Worm (Caenorhabditis elegans) whole organism, L4 larva: ENCODE data around the gene rpb-2.

ENCODE experiments used
- aha-1 ChIP-seq: fragments of 150-350 bp; peaks from one replicate; lab custom pipeline; 2014; ENCODE audit warnings: missing biosample characterization, missing genetic modification characterization
- ama-1 ChIP-seq: fragments of 150-350 bp; optimal IDR thresholded peaks from 2 replicates; lab custom pipeline; 2014; ENCODE audit warnings: inconsistent platforms, mixed read lengths
- dpl-1 ChIP-seq: fragments of 150-350 bp; optimal IDR thresholded peaks from 2 replicates; lab custom pipeline; 2014; ENCODE audit warnings: missing biosample characterization, missing genetic modification reagents, missing genetic modification characterization
- egl-27 ChIP-seq: sonication (generic microtip); optimal IDR thresholded peaks from 3 replicates; lab custom pipeline; 2017; ENCODE audit warnings: missing biosample characterization, missing genetic modification reagents, missing genetic modification characterization
- fkh-10 ChIP-seq: fragments of 150-350 bp; optimal IDR thresholded peaks from 2 replicates; lab custom pipeline; 2014; ENCODE audit warnings: missing biosample characterization, missing genetic modification reagents, missing genetic modification characterization
- nhr-237 ChIP-seq: sonication (generic microtip); optimal IDR thresholded peaks from 2 replicates; lab custom pipeline; 2017; ENCODE audit warnings: missing biosample characterization, missing genetic modification characterization
- nhr-42 ChIP-seq: fragments of 200-800 bp; sonication (Bioruptor generic); IDR thresholded peaks from 2 replicates; pipeline ENCODE4 v1.3.6; 2022; ENCODE audit warnings: missing genetic modification characterization, missing compliant biosample characterization
- nhr-76 ChIP-seq: fragments of 150-350 bp; optimal IDR thresholded peaks from 2 replicates; lab custom pipeline; 2014; ENCODE audit warnings: missing biosample characterization, missing genetic modification characterization
- pqm-1 ChIP-seq: sonication (generic microtip); optimal IDR thresholded peaks from 2 replicates; lab custom pipeline; 2017; ENCODE audit warnings: missing biosample characterization, missing genetic modification characterization
- skn-1 ChIP-seq: fragments of 150-350 bp; optimal IDR thresholded peaks from 2 replicates; lab custom pipeline; 2014; ENCODE audit warnings: missing biosample characterization, missing genetic modification characterization
- unc-39 ChIP-seq: sonication (generic microtip); optimal IDR thresholded peaks from 2 replicates; lab custom pipeline; 2017; ENCODE audit warnings: missing biosample characterization, missing genetic modification characterization
- unc-62 ChIP-seq, 3 experiments: fragments of 150-350 bp in 1 of 3; sonication (generic microtip); optimal IDR thresholded peaks in 2 of 3; peaks in 1 of 3; 1 replicate in 1 of 3; 2 replicates in 2 of 3; lab custom pipeline; 2014 to 2017; ENCODE audit warnings: missing biosample characterization in 3 of 3, missing genetic modification characterization in 3 of 3, missing genetic modification reagents in 3 of 3, missing genotype in 1 of 3
- zag-1 ChIP-seq: fragments of 150-350 bp; optimal IDR thresholded peaks from 2 replicates; lab custom pipeline; 2014; ENCODE audit warnings: missing biosample characterization, missing genetic modification characterization
- ztf-7 ChIP-seq: fragments of 150-350 bp; optimal IDR thresholded peaks from 2 replicates; lab custom pipeline; 2014; ENCODE audit warnings: missing biosample characterization, missing genetic modification characterization

ce11 chrIII:4956566-4956965 is 17.2 kb downstream of the rpb-2 start, which contains the start of gene C26E6.1:
- TF ChIP-seq unc-62 (GFP tag; optimal IDR thresholded peaks at IDR 0.05 in 1 of 2; lab: Kevin White, UChicago) (peak in 1 of 2 experiments; percentile 25), unc-62 (tag; optimal IDR thresholded peaks at IDR 0.05; lab: Kevin White, UChicago) (no peak), nhr-42 (no peak), pqm-1 (tag; lab: Kevin White, UChicago) (no peak), dpl-1 (GFP tag; lab: Kevin White, UChicago) (no peak), nhr-237 (tag; lab: Kevin White, UChicago) (no peak), zag-1 (no peak), skn-1 (tag; lab: Kevin White, UChicago) (no peak), ama-1 (lab: Kevin White, UChicago) (no peak), unc-39 (tag; lab: Kevin White, UChicago) (no peak), egl-27 (no peak), ztf-7 (tag; lab: Kevin White, UChicago) (no peak), fkh-10 (no peak), aha-1 (tag; lab: Kevin White, UChicago) (no peak), nhr-76 (tag; lab: Kevin White, UChicago) (no peak)
